Worm (Caenorhabditis elegans) whole organism, midembryonic: ENCODE data around the gene fbxa-73.

Experiments
- T22C8.4 ChIP-seq: fragments of 200-800 bp; sonication (Bioruptor generic); IDR thresholded peaks from 2 replicates; pipeline ENCODE4 v1.3.6; 2022; ENCODE audit warnings: missing genetic modification characterization, missing compliant biosample characterization
- cog-1 ChIP-seq: sonication (generic microtip); optimal IDR thresholded peaks from 2 replicates; lab custom pipeline; 2016; ENCODE audit warnings: missing genetic modification characterization, missing compliant biosample characterization
- flt-1 ChIP-seq: fragments of 200-800 bp; sonication (Bioruptor generic); IDR thresholded peaks from 2 replicates; pipeline ENCODE4 v1.3.6; 2022; ENCODE audit warnings: missing genetic modification characterization, missing compliant biosample characterization
- klf-2 ChIP-seq: fragments of 200-800 bp; sonication (Bioruptor generic); conservative IDR thresholded peaks from 2 replicates; pipeline ENCODE4 v1.3.6; 2022; ENCODE audit warnings: missing genetic modification reagents, missing genetic modification characterization, missing compliant biosample characterization
- med-1 ChIP-seq: sonication (generic microtip); optimal IDR thresholded peaks from 2 replicates; lab custom pipeline; 2017; ENCODE audit warnings: missing genetic modification characterization, mild to moderate bottlenecking, missing compliant biosample characterization, antibody characterized with exemption, missing genetic modification reagents; ENCODE audit not compliant: insufficient read depth
- ref-1 ChIP-seq: fragments of 200-800 bp; sonication (Bioruptor generic); conservative IDR thresholded peaks from 2 replicates; pipeline ENCODE4 v1.3.6; 2022; ENCODE audit warnings: missing genetic modification reagents, missing genetic modification characterization, missing compliant biosample characterization
- tab-1 ChIP-seq: fragments of 200-800 bp; sonication (Bioruptor generic); IDR thresholded peaks from 2 replicates; pipeline ENCODE4 v1.3.6; 2022; ENCODE audit warnings: missing genetic modification characterization, missing compliant biosample characterization
- ztf-23 ChIP-seq: fragments of 200-800 bp; sonication (Bioruptor generic); IDR thresholded peaks from 2 replicates; pipeline ENCODE4 v1.3.6; 2022; ENCODE audit warnings: missing genetic modification reagents, missing genetic modification characterization, missing compliant biosample characterization
- ztf-29 ChIP-seq: fragments of 200-800 bp; sonication (Bioruptor generic); IDR thresholded peaks from 2 replicates; pipeline ENCODE4 v1.3.6; 2022; ENCODE audit warnings: missing genetic modification reagents, missing genetic modification characterization, missing compliant biosample characterization

ce11 chrIII:2262942-2263341 is 9.7 kb downstream of the fbxa-73 start, which contains the start of gene Y54F10BM.6:
- TF ChIP-seq tab-1 (GFP tag; lab: Robert Waterston, UW) (no peak), flt-1 (no peak), cog-1 (tag; lab: Kevin White, UChicago) (no peak), klf-2 (GFP tag; lab: Robert Waterston, UW) (no peak), ztf-23 (GFP tag; lab: Robert Waterston, UW) (no peak), ref-1 (GFP tag; lab: Robert Waterston, UW) (no peak), ztf-29 (no peak), T22C8.4 (GFP tag; lab: Robert Waterston, UW) (no peak), med-1 (GFP tag; lab: Kevin White, UChicago) (no peak)
